Fruit fly (Drosophila melanogaster): ENCODE measurements around the gene hwt.

Gene hwt

dm6 chrX:12472244-12472736, 96.0 kb downstream of the hwt start (continued):
- TF ChIP-seq Mad (GFP tag; optimal IDR thresholded peaks at IDR 0.05) (peak; percentile 81), CG8388 (GFP tag; optimal IDR thresholded peaks at IDR 0.05) (peak; percentile 89), Mes4 (GFP tag; optimal IDR thresholded peaks at IDR 0.05) (no peak), ind (GFP tag; optimal IDR thresholded peaks at IDR 0.05) (peak; percentile 94), CG34376 (GFP tag; optimal IDR thresholded peaks at IDR 0.05) (peak; percentile 92), maf-S (GFP tag; optimal IDR thresholded peaks at IDR 0.05) (peak; percentile 52), gem (tag; optimal IDR thresholded peaks at IDR 0.05) (peak; percentile 97), CG6689 (GFP tag; IDR thresholded peaks at IDR 0.05) (peak; percentile 93), sna (GFP tag; IDR thresholded peaks at IDR 0.05; ENCODE audit: partially characterized antibody) (no peak), CG14441 (GFP tag; IDR thresholded peaks at IDR 0.05) (peak; percentile 95), CG6683 (GFP tag; optimal IDR thresholded peaks at IDR 0.05) (peak; percentile 88), Lim3 (GFP tag; IDR thresholded peaks at IDR 0.05) (peak; percentile 76; the same call in 1 of the 2 replicates), CG7987 (GFP tag; optimal IDR thresholded peaks at IDR 0.05) (peak; percentile 83), gcm (GFP tag; optimal IDR thresholded peaks at IDR 0.05) (peak; percentile 90), BtbVII (GFP tag; optimal IDR thresholded peaks at IDR 0.05) (peak; percentile 94), Bdp1 (GFP tag; optimal IDR thresholded peaks at IDR 0.05) (peak; percentile 59), sob (GFP tag; IDR thresholded peaks at IDR 0.05) (peak; percentile 97), fd102C (GFP tag; optimal IDR thresholded peaks at IDR 0.05) (peak; percentile 42), mirr (GFP tag; optimal IDR thresholded peaks at IDR 0.05) (peak; percentile 81), yki (optimal IDR thresholded peaks at IDR 0.05) (no peak), MTF-1 (GFP tag; optimal IDR thresholded peaks at IDR 0.05; ENCODE audit: borderline replicate concordance) (peak; percentile 81), CG6654 (GFP tag; optimal IDR thresholded peaks at IDR 0.05) (peak; percentile 76), CG13296 (GFP tag; optimal IDR thresholded peaks at IDR 0.05) (peak; percentile 95), her (GFP tag; optimal IDR thresholded peaks at IDR 0.05) (no peak), CG7271 (tag; optimal IDR thresholded peaks at IDR 0.05) (peak; percentile 59), Gug (GFP tag; IDR thresholded peaks at IDR 0.05) (peak; percentile 82), CG11560 (tag; IDR thresholded peaks at IDR 0.05) (peak; percentile 84), CG17361 (GFP tag; IDR thresholded peaks at IDR 0.05) (peak; percentile 95), CG10979 (tag; optimal IDR thresholded peaks at IDR 0.05) (peak; percentile 90), ci (GFP tag; IDR thresholded peaks at IDR 0.05) (peak; percentile 91), Awh (GFP tag; IDR thresholded peaks at IDR 0.05) (peak; percentile 93), CG17612 (GFP tag; IDR thresholded peaks at IDR 0.05) (peak; percentile 88), vnd (GFP tag; IDR thresholded peaks at IDR 0.05; ENCODE audit: partially characterized antibody) (no peak), CG10267 (tag; optimal IDR thresholded peaks at IDR 0.05) (peak; percentile 86), sens (GFP tag) (peak; percentile 92), CG14860 (GFP tag; IDR thresholded peaks at IDR 0.05; ENCODE audit: partially characterized antibody) (no peak), sim (GFP tag; IDR thresholded peaks at IDR 0.05) (peak; percentile 78), CG15073 (GFP tag; optimal IDR thresholded peaks at IDR 0.05) (peak; percentile 48), Side (GFP tag; optimal IDR thresholded peaks at IDR 0.05) (peak; percentile 24), esg (GFP tag; conservative IDR thresholded peaks at IDR 0.05) (peak; percentile 94), kay (GFP tag; optimal IDR thresholded peaks at IDR 0.05) (peak; percentile 85), Sry-β (GFP tag; optimal IDR thresholded peaks at IDR 0.05) (no peak), Atf6 (GFP tag; IDR thresholded peaks at IDR 0.05) (peak; percentile 97), sr (GFP tag; IDR thresholded peaks at IDR 0.05) (peak; percentile 65; the same call in 1 of the 3 replicates), CG1832 (GFP tag; optimal IDR thresholded peaks at IDR 0.05) (no peak), row (GFP tag; IDR thresholded peaks at IDR 0.05) (peak; percentile 98), Hsf (GFP tag; optimal IDR thresholded peaks at IDR 0.05) (peak; percentile 88), Deaf1 (tag; optimal IDR thresholded peaks at IDR 0.05) (peak; percentile 79), kah (GFP tag; optimal IDR thresholded peaks at IDR 0.05) (peak; percentile 87), nerfin-2 (GFP tag; IDR thresholded peaks at IDR 0.05; ENCODE audit: partially characterized antibody) (no peak), nmo (GFP tag; optimal IDR thresholded peaks at IDR 0.05) (peak; percentile 96)
